Fruit fly (Drosophila melanogaster) whole organism, embryonic: Measurements from ENCODE around the gene Ythdf.

Experiments
- Ada2b ChIP-seq: fragments of 200-800 bp; sonication (Bioruptor generic); IDR thresholded peaks from 2 replicates; pipeline ENCODE4 v1.3.6; 2022; ENCODE audit warnings: missing biosample characterization, missing genetic modification characterization
- Adf1 ChIP-seq: fragments of 200-800 bp; sonication (Bioruptor generic); IDR thresholded peaks from 2 replicates; pipeline ENCODE4 v1.3.6; 2022; ENCODE audit warnings: missing biosample characterization, missing genetic modification characterization
- CG11504 ChIP-seq: fragments of 200-800 bp; sonication (Bioruptor generic); optimal IDR thresholded peaks from 3 replicates; lab custom pipeline; 2019; ENCODE audit warnings: missing biosample characterization, mild to moderate bottlenecking, missing genetic modification characterization, moderate library complexity
- CG12155 ChIP-seq: fragments of 200-800 bp; sonication (Bioruptor generic); optimal IDR thresholded peaks from 3 replicates; lab custom pipeline; 2016; ENCODE audit warnings: missing biosample characterization, missing genetic modification characterization
- CG12659 ChIP-seq: fragments of 200-800 bp; sonication (Bioruptor generic); optimal IDR thresholded peaks from 3 replicates; lab custom pipeline; 2017; ENCODE audit warnings: mild to moderate bottlenecking, missing biosample characterization, missing genetic modification reagents, missing genetic modification characterization
- CG1529 ChIP-seq: fragments of 200-800 bp; sonication (Bioruptor generic); optimal IDR thresholded peaks from 3 replicates; lab custom pipeline; 2018; ENCODE audit warnings: missing biosample characterization, missing genetic modification characterization
- CG16815 ChIP-seq: fragments of 200-800 bp; sonication (Bioruptor generic); optimal IDR thresholded peaks from 3 replicates; lab custom pipeline; 2017; ENCODE audit warnings: missing biosample characterization, mild to moderate bottlenecking, missing genetic modification characterization
- CG7271 ChIP-seq: fragments of 200-800 bp; sonication (Bioruptor generic); optimal IDR thresholded peaks from 2 replicates; lab custom pipeline; 2018; ENCODE audit warnings: missing biosample characterization, mild to moderate bottlenecking, missing genetic modification characterization, moderate library complexity
- CG8765 ChIP-seq: fragments of 200-800 bp; sonication (Bioruptor generic); IDR thresholded peaks from 2 replicates; pipeline ENCODE4 v1.3.6; 2022; ENCODE audit warnings: missing biosample characterization, missing genetic modification characterization
- Deaf1 ChIP-seq: fragments of 200-800 bp; optimal IDR thresholded peaks from 3 replicates; lab custom pipeline; 2019; ENCODE audit warnings: missing biosample characterization, mild to moderate bottlenecking, missing genetic modification characterization, moderate library complexity
- Dek ChIP-seq: fragments of 200-800 bp; sonication (Bioruptor generic); optimal IDR thresholded peaks from 3 replicates; lab custom pipeline; 2019; ENCODE audit warnings: missing biosample characterization, mild to moderate bottlenecking, missing genetic modification characterization, moderate library complexity
- Dip3 ChIP-seq: fragments of 200-800 bp; sonication (Bioruptor generic); optimal IDR thresholded peaks from 3 replicates; lab custom pipeline; 2016; ENCODE audit warnings: missing biosample characterization, missing genetic modification characterization
- Drgx ChIP-seq: fragments of 200-800 bp; sonication (Bioruptor generic); IDR thresholded peaks from 2 replicates; pipeline ENCODE4 v1.3.6; 2022; ENCODE audit warnings: missing biosample characterization, missing genetic modification characterization
- Ets65A ChIP-seq: fragments of 200-800 bp; sonication (Bioruptor generic); peaks from one replicate; lab custom pipeline; 2016; ENCODE audit warnings: missing biosample characterization, missing genetic modification characterization
- Poxn ChIP-seq: fragments of 200-800 bp; sonication (Bioruptor generic); IDR thresholded peaks from 2 replicates; pipeline ENCODE4 v1.3.6; 2022; ENCODE audit warnings: missing biosample characterization, missing genetic modification characterization
- Trl ChIP-seq, 3 experiments: fragments of >200 bp in 2 of 3; fragments of 200-800 bp in 1 of 3; sonication (Bioruptor generic) in 1 of 3; optimal IDR thresholded peaks; 2 replicates in 1 of 3; 3 replicates in 2 of 3; lab custom pipeline; 2016 to 2017; ENCODE audit warnings: missing biosample characterization in 1 of 3, missing genetic modification characterization in 1 of 3
- bsh ChIP-seq, 2 experiments: fragments of 200-800 bp; sonication (Bioruptor generic); optimal IDR thresholded peaks; 2 replicates each; lab custom pipeline; 2017 to 2018; ENCODE audit warnings: mild to moderate bottlenecking in 2 of 2, missing biosample characterization in 2 of 2, missing genetic modification characterization in 2 of 2, moderate library complexity in 1 of 2
- chinmo ChIP-seq: fragments of 200-800 bp; sonication (Bioruptor generic); IDR thresholded peaks from 4 replicates; pipeline ENCODE4 v1.3.6; 2022; ENCODE audit warnings: missing biosample characterization, missing genetic modification characterization; ENCODE audit not compliant: partially characterized antibody
- lbe ChIP-seq: fragments of 200-800 bp; sonication (Bioruptor generic); optimal IDR thresholded peaks from 2 replicates; lab custom pipeline; 2016; ENCODE audit warnings: missing biosample characterization, mild to moderate bottlenecking, missing genetic modification characterization
- lmd ChIP-seq: fragments of 200-800 bp; sonication (Bioruptor generic); IDR thresholded peaks from 2 replicates; pipeline ENCODE4 v1.3.6; 2022; ENCODE audit warnings: missing biosample characterization, missing genetic modification characterization
- pros ChIP-seq: fragments of 200-800 bp; sonication (Bioruptor generic); optimal IDR thresholded peaks from 3 replicates; lab custom pipeline; 2019; ENCODE audit warnings: missing biosample characterization, mild to moderate bottlenecking, missing genetic modification characterization, moderate library complexity
- sna ChIP-seq: fragments of 200-800 bp; sonication (Bioruptor generic); IDR thresholded peaks from 2 replicates; pipeline ENCODE4 v1.3.6; 2022; ENCODE audit warnings: missing biosample characterization, missing genetic modification characterization; ENCODE audit not compliant: partially characterized antibody
- sqz ChIP-seq: fragments of 200-800 bp; sonication (Bioruptor generic); optimal IDR thresholded peaks from 3 replicates; lab custom pipeline; 2018; ENCODE audit warnings: missing biosample characterization, mild to moderate bottlenecking, missing genetic modification characterization

Ythdf gene

dm6 chr3R:24996502-24996901 is 42.5 kb downstream of the Ythdf start:
- TF ChIP-seq CG11504 (tag; lab: Kevin White, UChicago) (no peak), CG12155 (GFP tag; lab: Kevin White, UChicago) (no peak), lmd (no peak), CG8765 (GFP tag; lab: Robert Waterston, UW) (no peak), Drgx (peak; percentile 93), bsh (GFP tag; optimal IDR thresholded peaks at IDR 0.05; lab: Kevin White, UChicago) (peak; percentile 4 to 17), CG7271 (tag; lab: Kevin White, UChicago) (no peak), Dek (tag; lab: Kevin White, UChicago) (no peak), CG12659 (GFP tag; lab: Kevin White, UChicago) (no peak), sna (GFP tag; lab: Robert Waterston, UW) (no peak), CG16815 (no peak)

dm6 chr3R:24985029-24985685 is 53.9 kb downstream of the Ythdf start:
- no peak for TF ChIP-seq Poxn (GFP tag; lab: Robert Waterston, UW)
- TF ChIP-seq pros (GFP tag; lab: Kevin White, UChicago), result peak; percentile 72
- TF ChIP-seq Dip3 (GFP tag; lab: Kevin White, UChicago), result no peak
- TF ChIP-seq Ada2b, result no peak
- peak; percentile 3 for TF ChIP-seq lbe (GFP tag; lab: Kevin White, UChicago)
- peak; percentile 67 for TF ChIP-seq Ets65A (GFP tag; lab: Kevin White, UChicago)
- TF ChIP-seq Trl (optimal IDR thresholded peaks at IDR 0.05; lab: Kevin White, UChicago), result peak; percentile 30 to 38
- TF ChIP-seq Trl (GFP tag; optimal IDR thresholded peaks at IDR 0.05; lab: Kevin White, UChicago), result no peak
- peak; percentile 90 for TF ChIP-seq Deaf1 (tag; lab: Kevin White, UChicago)
- TF ChIP-seq sqz (GFP tag; lab: Kevin White, UChicago), result peak; percentile 57
- peak; percentile 64; the same call in 1 of the 4 replicates for TF ChIP-seq chinmo (GFP tag; lab: Robert Waterston, UW)
- TF ChIP-seq sna (GFP tag; lab: Robert Waterston, UW), result 0 out of 2 replicates have a peak, but pooled peaks have one; percentile 34
- no peak for TF ChIP-seq CG1529 (GFP tag; lab: Kevin White, UChicago)
- peak; percentile 92 for TF ChIP-seq Adf1
